Fruit fly (Drosophila melanogaster) whole organism, embryonic: ENCODE results near the gene jus.
A peak's percentile ranks its signal among the peaks of the same experiment; 100 is the strongest.

Experiments
- Aef1 ChIP-seq: fragments of 200-800 bp; sonication (Bioruptor generic); IDR thresholded peaks from 3 replicates; pipeline ENCODE4 v1.3.6; 2022; ENCODE audit warnings: missing biosample characterization, missing genetic modification characterization
- BtbVII ChIP-seq: fragments of 200-800 bp; sonication (Bioruptor generic); optimal IDR thresholded peaks from 3 replicates; lab custom pipeline; 2017; ENCODE audit warnings: missing biosample characterization, mild to moderate bottlenecking, missing genetic modification characterization
- CG10462 ChIP-seq: fragments of 200-800 bp; sonication (Bioruptor generic); optimal IDR thresholded peaks from 2 replicates; lab custom pipeline; 2016; ENCODE audit warnings: missing biosample characterization, missing genetic modification characterization
- CG10565 ChIP-seq: fragments of 200-800 bp; sonication (Bioruptor generic); optimal IDR thresholded peaks from 3 replicates; lab custom pipeline; 2016; ENCODE audit warnings: missing biosample characterization, mild to moderate bottlenecking, missing genetic modification characterization
- CG12236 ChIP-seq: fragments of 200-800 bp; sonication (Bioruptor generic); optimal IDR thresholded peaks from 2 replicates; lab custom pipeline; 2016; ENCODE audit warnings: missing biosample characterization, missing genetic modification characterization
- CG13424 ChIP-seq: fragments of 200-800 bp; sonication (Bioruptor generic); optimal IDR thresholded peaks from 2 replicates; lab custom pipeline; 2019; ENCODE audit warnings: missing biosample characterization, mild to moderate bottlenecking, missing genetic modification characterization, moderate library complexity
- CG14710 ChIP-seq: fragments of 200-800 bp; sonication (Bioruptor generic); optimal IDR thresholded peaks from 3 replicates; lab custom pipeline; 2019; ENCODE audit warnings: missing biosample characterization, mild to moderate bottlenecking, missing genetic modification characterization, moderate library complexity
- CG15514 ChIP-seq: fragments of 200-800 bp; sonication (Bioruptor generic); optimal IDR thresholded peaks from 3 replicates; lab custom pipeline; 2017; ENCODE audit warnings: missing biosample characterization, missing genetic modification characterization, mild to moderate bottlenecking, moderate library complexity, missing genetic modification reagents
- CG17612 ChIP-seq: fragments of 200-800 bp; sonication (Bioruptor generic); IDR thresholded peaks from 2 replicates; pipeline ENCODE4 v1.3.6; 2022; ENCODE audit warnings: missing biosample characterization, missing genetic modification characterization
- CG17829 ChIP-seq: fragments of 200-800 bp; optimal IDR thresholded peaks from 2 replicates; lab custom pipeline; 2019; ENCODE audit warnings: missing biosample characterization, mild to moderate bottlenecking, missing genetic modification characterization, moderate library complexity
- CG2199 ChIP-seq: fragments of 200-800 bp; sonication (Bioruptor generic); IDR thresholded peaks from 3 replicates; pipeline ENCODE4 v1.3.6; 2022; ENCODE audit warnings: missing biosample characterization, missing genetic modification characterization
- CG30020 ChIP-seq: fragments of 200-800 bp; optimal IDR thresholded peaks from 2 replicates; lab custom pipeline; 2019; ENCODE audit warnings: missing biosample characterization, mild to moderate bottlenecking, missing genetic modification characterization, moderate library complexity
- CG32767 ChIP-seq: fragments of 200-800 bp; sonication (Bioruptor generic); IDR thresholded peaks from 2 replicates; pipeline ENCODE4 v1.3.6; 2022; ENCODE audit warnings: missing biosample characterization, missing genetic modification characterization
- CG34422 ChIP-seq: fragments of 200-800 bp; sonication (Bioruptor generic); IDR thresholded peaks from 3 replicates; pipeline ENCODE4 v1.3.6; 2022; ENCODE audit warnings: missing biosample characterization, missing genetic modification characterization
- CG42726 ChIP-seq: fragments of 200-800 bp; sonication (Bioruptor generic); IDR thresholded peaks from 2 replicates; pipeline ENCODE4 v1.3.6; 2022; ENCODE audit warnings: missing biosample characterization, missing genetic modification characterization; ENCODE audit not compliant: partially characterized antibody
- CG4328 ChIP-seq: fragments of 200-800 bp; sonication (Bioruptor generic); optimal IDR thresholded peaks from 3 replicates; lab custom pipeline; 2017; ENCODE audit warnings: missing biosample characterization, missing genetic modification reagents, missing genetic modification characterization
- CG6254 ChIP-seq: fragments of 200-800 bp; sonication (Bioruptor generic); optimal IDR thresholded peaks from 3 replicates; lab custom pipeline; 2017; ENCODE audit warnings: mild to moderate bottlenecking, missing biosample characterization, missing genetic modification reagents, missing genetic modification characterization
- CG9797 ChIP-seq: fragments of 200-800 bp; sonication (Bioruptor generic); optimal IDR thresholded peaks from 3 replicates; lab custom pipeline; 2018; ENCODE audit warnings: missing biosample characterization, mild to moderate bottlenecking, missing genetic modification characterization
- D19B ChIP-seq: fragments of 200-800 bp; sonication (Bioruptor generic); optimal IDR thresholded peaks from 2 replicates; lab custom pipeline; 2017; ENCODE audit warnings: missing biosample characterization, mild to moderate bottlenecking, missing genetic modification characterization
- Dp ChIP-seq: fragments of 200-800 bp; sonication (Bioruptor generic); optimal IDR thresholded peaks from 2 replicates; lab custom pipeline; 2018; ENCODE audit warnings: missing biosample characterization, mild to moderate bottlenecking, missing genetic modification characterization, moderate library complexity
- Dref ChIP-seq: fragments of 200-800 bp; sonication (Bioruptor generic); IDR thresholded peaks from 2 replicates; pipeline ENCODE4 v1.3.6; 2022; ENCODE audit warnings: missing biosample characterization, missing genetic modification characterization
- Fer3 ChIP-seq: fragments of 200-800 bp; sonication (Bioruptor generic); optimal IDR thresholded peaks from 2 replicates; lab custom pipeline; 2018; ENCODE audit warnings: missing biosample characterization, mild to moderate bottlenecking, missing genetic modification characterization, moderate library complexity
- HHEX ChIP-seq: fragments of 200-800 bp; sonication (Bioruptor generic); optimal IDR thresholded peaks from 3 replicates; lab custom pipeline; 2017; ENCODE audit warnings: missing biosample characterization, mild to moderate bottlenecking, missing genetic modification characterization, missing genetic modification reagents
- HLH54F ChIP-seq: fragments of 200-800 bp; sonication (Bioruptor generic); optimal IDR thresholded peaks from 3 replicates; lab custom pipeline; 2016; ENCODE audit warnings: missing biosample characterization, missing genetic modification characterization
- Hand ChIP-seq: fragments of 200-800 bp; sonication (Bioruptor generic); optimal IDR thresholded peaks from 2 replicates; lab custom pipeline; 2017; ENCODE audit warnings: mild to moderate bottlenecking, missing biosample characterization, missing genetic modification reagents, missing genetic modification characterization
- MBD-R2 ChIP-seq: fragments of 200-800 bp; sonication (Bioruptor generic); IDR thresholded peaks from 2 replicates; pipeline ENCODE4 v1.3.6; 2022; ENCODE audit warnings: missing biosample characterization, missing genetic modification characterization
- MESR4 ChIP-seq: fragments of 200-800 bp; sonication (Bioruptor generic); optimal IDR thresholded peaks from 2 replicates; lab custom pipeline; 2018; ENCODE audit warnings: missing biosample characterization, mild to moderate bottlenecking, missing genetic modification characterization, moderate library complexity
- Meics ChIP-seq: fragments of 200-800 bp; sonication (Bioruptor generic); optimal IDR thresholded peaks from 2 replicates; lab custom pipeline; 2017; ENCODE audit warnings: missing biosample characterization, mild to moderate bottlenecking, missing genetic modification characterization
- Mes4 ChIP-seq: fragments of 200-800 bp; sonication (Bioruptor generic); optimal IDR thresholded peaks from 2 replicates; lab custom pipeline; 2016; ENCODE audit warnings: missing biosample characterization, missing genetic modification characterization
- Pdp1 ChIP-seq, 2 experiments: fragments of 200-800 bp; sonication (Bioruptor generic); optimal IDR thresholded peaks; 3 replicates each; lab custom pipeline; 2016; ENCODE audit warnings: missing biosample characterization in 2 of 2, missing genetic modification characterization in 2 of 2, mild to moderate bottlenecking in 1 of 2, moderate library complexity in 1 of 2
- Ravus ChIP-seq: fragments of 200-800 bp; sonication (Bioruptor generic); IDR thresholded peaks from 2 replicates; pipeline ENCODE4 v1.3.6; 2022; ENCODE audit warnings: missing biosample characterization, missing genetic modification characterization
- Rfx ChIP-seq: fragments of 200-800 bp; sonication (Bioruptor generic); IDR thresholded peaks from 2 replicates; pipeline ENCODE4 v1.3.6; 2022; ENCODE audit warnings: missing biosample characterization, missing genetic modification characterization
- Scr ChIP-seq: fragments of 200-800 bp; sonication (Bioruptor generic); IDR thresholded peaks from 2 replicates; pipeline ENCODE4 v1.3.6; 2022; ENCODE audit warnings: missing biosample characterization, missing genetic modification characterization; ENCODE audit not compliant: partially characterized antibody
- Sin3A ChIP-seq: fragments of >200 bp; optimal IDR thresholded peaks from 2 replicates; lab custom pipeline; 2018
- Xrp1 ChIP-seq: fragments of 200-800 bp; sonication (Bioruptor generic); IDR thresholded peaks from 2 replicates; pipeline ENCODE4 v1.3.6; 2022; ENCODE audit warnings: missing biosample characterization, missing genetic modification characterization
- bab2 ChIP-seq: fragments of 200-800 bp; sonication (Bioruptor generic); optimal IDR thresholded peaks from 2 replicates; lab custom pipeline; 2016; ENCODE audit warnings: missing biosample characterization, missing genetic modification characterization
- da ChIP-seq: fragments of 200-800 bp; sonication (Bioruptor generic); optimal IDR thresholded peaks from 2 replicates; lab custom pipeline; 2016; ENCODE audit warnings: missing biosample characterization, missing genetic modification characterization
- dati ChIP-seq: fragments of 200-800 bp; sonication (Bioruptor generic); IDR thresholded peaks from 2 replicates; pipeline ENCODE4 v1.3.6; 2022; ENCODE audit warnings: missing biosample characterization, missing genetic modification characterization
- exex ChIP-seq: fragments of 200-800 bp; sonication (Bioruptor generic); optimal IDR thresholded peaks from 4 replicates; lab custom pipeline; 2018; ENCODE audit warnings: missing biosample characterization, mild to moderate bottlenecking, missing genetic modification characterization, moderate library complexity
- fd64A ChIP-seq: fragments of 200-800 bp; sonication (Bioruptor generic); optimal IDR thresholded peaks from 3 replicates; lab custom pipeline; 2018; ENCODE audit warnings: missing biosample characterization, mild to moderate bottlenecking, missing genetic modification characterization
- fru ChIP-seq: fragments of >200 bp; optimal IDR thresholded peaks from 2 replicates; lab custom pipeline; 2017
- gsb ChIP-seq: fragments of 200-800 bp; sonication (Bioruptor generic); IDR thresholded peaks from 2 replicates; pipeline ENCODE4 v1.3.6; 2022; ENCODE audit warnings: missing biosample characterization, missing genetic modification characterization
- kay ChIP-seq: fragments of 200-800 bp; sonication (Bioruptor generic); optimal IDR thresholded peaks from 2 replicates; lab custom pipeline; 2016; ENCODE audit warnings: missing biosample characterization, missing genetic modification characterization
- lbe ChIP-seq: fragments of 200-800 bp; sonication (Bioruptor generic); optimal IDR thresholded peaks from 2 replicates; lab custom pipeline; 2016; ENCODE audit warnings: missing biosample characterization, mild to moderate bottlenecking, missing genetic modification characterization
- lilli ChIP-seq: fragments of 200-800 bp; sonication (Bioruptor generic); optimal IDR thresholded peaks from 3 replicates; lab custom pipeline; 2016; ENCODE audit warnings: missing biosample characterization, missing genetic modification characterization
- stwl ChIP-seq: fragments of 200-800 bp; sonication (Bioruptor generic); optimal IDR thresholded peaks from 3 replicates; lab custom pipeline; 2018; ENCODE audit warnings: missing biosample characterization, mild to moderate bottlenecking, missing genetic modification characterization, moderate library complexity
- tin ChIP-seq: fragments of 200-800 bp; sonication (Bioruptor generic); optimal IDR thresholded peaks from 3 replicates; lab custom pipeline; 2016; ENCODE audit warnings: missing biosample characterization, missing genetic modification characterization
- unpg ChIP-seq: fragments of 200-800 bp; sonication (Bioruptor generic); optimal IDR thresholded peaks from 3 replicates; lab custom pipeline; 2018; ENCODE audit warnings: missing biosample characterization, mild to moderate bottlenecking, missing genetic modification characterization, moderate library complexity
- vnd ChIP-seq: fragments of 200-800 bp; sonication (Bioruptor generic); IDR thresholded peaks from 3 replicates; pipeline ENCODE4 v1.3.6; 2022; ENCODE audit warnings: missing biosample characterization, missing genetic modification characterization; ENCODE audit not compliant: partially characterized antibody

Gene jus

dm6 chr3R:29138407-29138806, 56.4 kb downstream of the jus start, which contains the start of the genes Alg13 and superdeath (continued):
- TF ChIP-seq Hand (GFP tag; lab: Kevin White, UChicago), result no peak
- TF ChIP-seq unpg (GFP tag; lab: Kevin White, UChicago), result no peak
- no peak for TF ChIP-seq HHEX (GFP tag; lab: Kevin White, UChicago)
- no peak for TF ChIP-seq CG12236 (GFP tag; lab: Kevin White, UChicago)
- no peak for TF ChIP-seq Aef1 (GFP tag; lab: Robert Waterston, UW)
- no peak for TF ChIP-seq vnd
- no peak for TF ChIP-seq fru
- no peak for TF ChIP-seq D19B
- TF ChIP-seq bab2 (GFP tag; lab: Kevin White, UChicago), result no peak
- no peak for TF ChIP-seq CG4328 (GFP tag; lab: Kevin White, UChicago)
- no peak for TF ChIP-seq dati (GFP tag; lab: Robert Waterston, UW)
- TF ChIP-seq CG32767, result no peak
- TF ChIP-seq CG42726 (GFP tag; lab: Robert Waterston, UW), result no peak
- TF ChIP-seq fd64A (GFP tag; lab: Kevin White, UChicago), result peak; percentile 22
- no peak for TF ChIP-seq CG9797 (GFP tag; lab: Kevin White, UChicago)
- peak; percentile 28 for TF ChIP-seq stwl (tag; lab: Kevin White, UChicago)

dm6 chr3R:29130902-29131621, 63.7 kb downstream of the jus start, which contains the start of the genes dgt6 and Vha100-1:
dgt6 (minus strand) TSS chr3R:29130972.
Vha100-1 (plus strand) TSS chr3R:29131193.
- peak; percentile 40; the same call in 1 of the 2 replicates for TF ChIP-seq Xrp1 (GFP tag; lab: Robert Waterston, UW)
- no peak for TF ChIP-seq lilli (GFP tag; lab: Kevin White, UChicago)
- TF ChIP-seq Pdp1 (GFP tag; optimal IDR thresholded peaks at IDR 0.05; lab: Kevin White, UChicago), result peak in 1 of 2 experiments; percentile 61
- TF ChIP-seq CG13424 (tag; lab: Kevin White, UChicago), result peak; percentile 21
- TF ChIP-seq CG10462 (GFP tag; lab: Kevin White, UChicago), result no peak
- peak; percentile 27 for TF ChIP-seq tin
- peak; percentile 62 for TF ChIP-seq CG15514 (GFP tag; lab: Kevin White, UChicago)
- peak; percentile 65 for TF ChIP-seq CG17829
- TF ChIP-seq Meics (GFP tag; lab: Kevin White, UChicago), result peak; percentile 1
- TF ChIP-seq Scr, result peak; percentile 27; the same call in 1 of the 2 replicates
- peak; percentile 24 for TF ChIP-seq Sin3A
- TF ChIP-seq CG34422 (GFP tag; lab: Robert Waterston, UW), result 0 out of 3 replicates have a peak, but pooled peaks have one; percentile 28
- no peak for TF ChIP-seq CG10565
- TF ChIP-seq CG14710 (tag; lab: Kevin White, UChicago), result peak; percentile 88
- TF ChIP-seq Fer3 (tag; lab: Kevin White, UChicago), result peak; percentile 6
- no peak for TF ChIP-seq BtbVII (GFP tag; lab: Kevin White, UChicago)
- peak; percentile 70 for TF ChIP-seq CG30020 (tag; lab: Kevin White, UChicago)
- TF ChIP-seq CG9797 (GFP tag; lab: Kevin White, UChicago), result peak; percentile 83
- TF ChIP-seq MBD-R2 (GFP tag; lab: Robert Waterston, UW), result peak; percentile 65
- TF ChIP-seq Dref (GFP tag; lab: Robert Waterston, UW), result peak; percentile 30; the same call in 1 of the 2 replicates
- no peak for TF ChIP-seq da
- peak; percentile 26 for TF ChIP-seq kay (GFP tag; lab: Kevin White, UChicago)
- TF ChIP-seq gsb, result no peak
- no peak for TF ChIP-seq Ravus (GFP tag; lab: Robert Waterston, UW)
- TF ChIP-seq Rfx, result 0 out of 2 replicates have a peak, but pooled peaks have one; percentile 8
- peak; percentile 5 for TF ChIP-seq lbe (GFP tag; lab: Kevin White, UChicago)
- no peak for TF ChIP-seq CG17612 (GFP tag; lab: Robert Waterston, UW)
- peak; percentile 74 for TF ChIP-seq Dp (GFP tag; lab: Kevin White, UChicago)
- peak; percentile 69 for TF ChIP-seq MESR4 (GFP tag; lab: Kevin White, UChicago)
- peak; percentile 4 for TF ChIP-seq exex (tag; lab: Kevin White, UChicago)
- TF ChIP-seq stwl (tag; lab: Kevin White, UChicago), result peak; percentile 82
- no peak for TF ChIP-seq CG6254 (GFP tag; lab: Kevin White, UChicago)
- TF ChIP-seq CG2199, result no peak
- TF ChIP-seq Mes4 (GFP tag; lab: Kevin White, UChicago), result no peak
- no peak for TF ChIP-seq HLH54F (GFP tag; lab: Kevin White, UChicago)
